Worm (Caenorhabditis elegans) whole organism, late embryonic: Measurements from ENCODE around the gene cpin-1.

Experiments used
- K09A11.1 ChIP-seq: sonication (generic microtip); optimal IDR thresholded peaks from 2 replicates; lab custom pipeline; 2017; ENCODE audit warnings: antibody characterized with exemption, mild to moderate bottlenecking, missing genetic modification characterization, missing compliant biosample characterization; ENCODE audit not compliant: insufficient read depth
- ceh-18 ChIP-seq: sonication (generic microtip); optimal IDR thresholded peaks from 2 replicates; lab custom pipeline; 2016; ENCODE audit warnings: missing genetic modification characterization, missing compliant biosample characterization
- ceh-48 ChIP-seq: sonication (generic microtip); optimal IDR thresholded peaks from 2 replicates; lab custom pipeline; 2016; ENCODE audit warnings: missing genetic modification characterization, inconsistent platforms, missing compliant biosample characterization
- che-1 ChIP-seq: sonication (generic microtip); optimal IDR thresholded peaks from 2 replicates; lab custom pipeline; 2016; ENCODE audit warnings: mild to moderate bottlenecking, missing genetic modification characterization, missing compliant biosample characterization
- elt-2 ChIP-seq: sonication (generic microtip); optimal IDR thresholded peaks from 2 replicates; lab custom pipeline; 2016; ENCODE audit warnings: missing genetic modification reagents, missing genetic modification characterization, missing compliant biosample characterization
- ets-4 ChIP-seq: sonication (generic microtip); optimal IDR thresholded peaks from 2 replicates; lab custom pipeline; 2016; ENCODE audit warnings: missing genetic modification characterization, missing compliant biosample characterization
- hlh-30 ChIP-seq: sonication (generic microtip); optimal IDR thresholded peaks from 2 replicates; lab custom pipeline; 2017; ENCODE audit warnings: antibody characterized with exemption, missing genetic modification characterization, missing compliant biosample characterization; ENCODE audit not compliant: insufficient read depth
- lin-11 ChIP-seq: fragments of 200-800 bp; sonication (Bioruptor generic); optimal IDR thresholded peaks from 2 replicates; lab custom pipeline; 2018; ENCODE audit warnings: mild to moderate bottlenecking, missing genetic modification characterization, missing compliant biosample characterization
- nfya-1 ChIP-seq: sonication (generic microtip); optimal IDR thresholded peaks from 2 replicates; lab custom pipeline; 2017; ENCODE audit warnings: missing genetic modification characterization, mild to moderate bottlenecking, missing compliant biosample characterization, antibody characterized with exemption, moderate library complexity
- pqm-1 ChIP-seq: sonication (generic microtip); optimal IDR thresholded peaks from 2 replicates; lab custom pipeline; 2016; ENCODE audit warnings: missing genetic modification characterization, missing compliant biosample characterization

DNA sequence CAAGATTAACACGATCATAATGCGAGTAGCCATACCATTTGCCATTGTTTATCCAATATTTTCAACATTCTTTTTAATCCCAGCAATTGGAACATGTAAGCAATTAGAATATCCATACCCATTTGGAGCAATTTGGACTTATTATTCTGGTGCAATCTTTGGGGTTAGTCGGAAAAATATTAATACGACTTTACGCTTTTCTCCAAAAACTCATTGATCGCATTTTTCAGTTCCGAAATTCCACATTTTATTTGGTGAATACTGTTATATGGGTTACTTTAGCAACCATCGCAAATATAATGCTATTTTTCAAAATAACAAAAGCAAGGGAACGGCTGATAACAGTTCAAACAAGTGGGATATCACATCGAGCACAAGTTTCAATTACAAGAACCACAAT is 36.3 kb downstream of the cpin-1 start:
- no peak for TF ChIP-seq lin-11 (tag; lab: Kevin White, UChicago)
- no peak for TF ChIP-seq nfya-1 (tag; lab: Kevin White, UChicago)
- TF ChIP-seq ceh-18 (tag; lab: Kevin White, UChicago): no peak
- no peak for TF ChIP-seq che-1 (tag; lab: Kevin White, UChicago)
- no peak for TF ChIP-seq K09A11.1 (tag; lab: Kevin White, UChicago)
- TF ChIP-seq ceh-48 (tag; lab: Kevin White, UChicago): no peak
- no peak for TF ChIP-seq ets-4 (tag; lab: Kevin White, UChicago)
- no peak for TF ChIP-seq elt-2 (tag; lab: Kevin White, UChicago)
- TF ChIP-seq pqm-1 (tag; lab: Kevin White, UChicago): no peak
- no peak for TF ChIP-seq hlh-30 (tag; lab: Kevin White, UChicago)
